Fruit fly (Drosophila melanogaster) whole organism, pupa: ENCODE data around the gene Plap.

Experiments used
- CG10348 ChIP-seq: fragments of 200-800 bp; sonication (Bioruptor generic); IDR thresholded peaks from 2 replicates; pipeline ENCODE4 v1.3.6; 2022; ENCODE audit warnings: missing biosample characterization, missing genetic modification characterization
- CG12605 ChIP-seq: fragments of 200-800 bp; sonication (Bioruptor generic); IDR thresholded peaks from 2 replicates; pipeline ENCODE4 v1.3.6; 2022; ENCODE audit warnings: missing biosample characterization, missing genetic modification characterization
- CG13204 ChIP-seq: fragments of 200-800 bp; sonication (Bioruptor generic); optimal IDR thresholded peaks from 2 replicates; lab custom pipeline; 2018; ENCODE audit warnings: missing biosample characterization, mild to moderate bottlenecking, missing genetic modification characterization, moderate library complexity
- CG14655 ChIP-seq: fragments of 200-800 bp; sonication (Bioruptor generic); optimal IDR thresholded peaks from 3 replicates; lab custom pipeline; 2017; ENCODE audit warnings: mild to moderate bottlenecking, missing biosample characterization, missing genetic modification reagents, missing genetic modification characterization
- CG15710 ChIP-seq: fragments of 200-800 bp; sonication (Bioruptor generic); optimal IDR thresholded peaks from 2 replicates; lab custom pipeline; 2018; ENCODE audit warnings: missing biosample characterization, mild to moderate bottlenecking, missing genetic modification characterization, moderate library complexity
- CG17806 ChIP-seq: fragments of 200-800 bp; sonication (Bioruptor generic); optimal IDR thresholded peaks from 2 replicates; lab custom pipeline; 2018; ENCODE audit warnings: missing biosample characterization, mild to moderate bottlenecking, missing genetic modification characterization, moderate library complexity
- CG32121 ChIP-seq: fragments of 200-800 bp; sonication (Bioruptor generic); IDR thresholded peaks from 2 replicates; pipeline ENCODE4 v1.3.6; 2022; ENCODE audit warnings: missing biosample characterization, missing genetic modification characterization
- CG34367 ChIP-seq: fragments of 200-800 bp; sonication (Bioruptor generic); optimal IDR thresholded peaks from 2 replicates; lab custom pipeline; 2018; ENCODE audit warnings: missing biosample characterization, mild to moderate bottlenecking, missing genetic modification characterization
- CG4496 ChIP-seq: fragments of 200-800 bp; sonication (Bioruptor generic); IDR thresholded peaks from 3 replicates; pipeline ENCODE4 v1.3.6; 2022; ENCODE audit warnings: missing biosample characterization, missing genetic modification characterization
- CG8159 ChIP-seq: fragments of 200-800 bp; sonication (Bioruptor generic); optimal IDR thresholded peaks from 3 replicates; lab custom pipeline; 2018; ENCODE audit warnings: missing biosample characterization, mild to moderate bottlenecking, missing genetic modification characterization, moderate library complexity
- CG8301 ChIP-seq: fragments of 200-800 bp; sonication (Bioruptor generic); optimal IDR thresholded peaks from 2 replicates; lab custom pipeline; 2018; ENCODE audit warnings: missing biosample characterization, mild to moderate bottlenecking, missing genetic modification characterization
- CG9948 ChIP-seq: fragments of 200-800 bp; sonication (Bioruptor generic); optimal IDR thresholded peaks from 2 replicates; lab custom pipeline; 2018; ENCODE audit warnings: missing biosample characterization, mild to moderate bottlenecking, missing genetic modification characterization, moderate library complexity
- D1 ChIP-seq: fragments of 200-800 bp; sonication (Bioruptor generic); optimal IDR thresholded peaks from 2 replicates; lab custom pipeline; 2018; ENCODE audit warnings: missing biosample characterization, mild to moderate bottlenecking, missing genetic modification characterization, moderate library complexity
- EcR ChIP-seq: fragments of 200-800 bp; sonication (Bioruptor generic); optimal IDR thresholded peaks from 3 replicates; lab custom pipeline; 2019; ENCODE audit warnings: missing biosample characterization, missing genetic modification characterization, mild to moderate bottlenecking, moderate library complexity, missing genetic modification reagents
- Ets98B ChIP-seq: fragments of 200-800 bp; sonication (Bioruptor generic); IDR thresholded peaks from 2 replicates; pipeline ENCODE4 v1.3.6; 2022; ENCODE audit warnings: missing biosample characterization, missing genetic modification characterization
- Pif1A ChIP-seq: fragments of 200-800 bp; sonication (Bioruptor generic); optimal IDR thresholded peaks from 3 replicates; lab custom pipeline; 2016; ENCODE audit warnings: missing biosample characterization, missing genetic modification characterization
- Pif1B ChIP-seq: fragments of 200-800 bp; sonication (Bioruptor generic); optimal IDR thresholded peaks from 3 replicates; lab custom pipeline; 2016; ENCODE audit warnings: missing biosample characterization, missing genetic modification characterization
- Snoo ChIP-seq: fragments of 200-800 bp; sonication (Bioruptor generic); optimal IDR thresholded peaks from 3 replicates; lab custom pipeline; 2017; ENCODE audit warnings: missing biosample characterization, mild to moderate bottlenecking, missing genetic modification characterization, inconsistent platforms
- fd96Ca ChIP-seq: fragments of 200-800 bp; sonication (Bioruptor generic); IDR thresholded peaks from 3 replicates; pipeline ENCODE4 v1.3.6; 2022; ENCODE audit warnings: missing biosample characterization, missing genetic modification characterization
- gl ChIP-seq: fragments of 200-800 bp; sonication (Bioruptor generic); optimal IDR thresholded peaks from 2 replicates; lab custom pipeline; 2018; ENCODE audit warnings: missing biosample characterization, mild to moderate bottlenecking, missing genetic modification characterization
- rn ChIP-seq: fragments of 200-800 bp; sonication (Bioruptor generic); IDR thresholded peaks from 2 replicates; pipeline ENCODE4 v1.3.6; 2022; ENCODE audit warnings: missing biosample characterization, missing genetic modification characterization

The Plap gene

dm6 chr2L:1199912-1200721, 30.0 kb upstream of the Plap start, which contains the start of the genes CG43349 and CG5011:
TSS of gene CG43349 (plus strand) at chr2L:1200205.
TSS of gene CG5011 (plus strand) at chr2L:1200671.
- TF ChIP-seq EcR (GFP tag; lab: Kevin White, UChicago) (no peak), CG17806 (no peak), CG15710 (tag; lab: Kevin White, UChicago) (no peak), fd96Ca (no peak), CG12605 (GFP tag; lab: Robert Waterston, UW) (no peak), rn (GFP tag; lab: Robert Waterston, UW) (no peak), CG8301 (tag; lab: Kevin White, UChicago) (no peak), Pif1A (GFP tag; lab: Kevin White, UChicago) (no peak), CG10348 (no peak), CG8159 (no peak), Ets98B (GFP tag; lab: Robert Waterston, UW) (no peak), CG14655 (GFP tag; lab: Kevin White, UChicago) (no peak), CG34367 (no peak), CG9948 (no peak), CG13204 (GFP tag; lab: Kevin White, UChicago) (no peak), gl (tag; lab: Kevin White, UChicago) (no peak), CG32121 (GFP tag; lab: Robert Waterston, UW) (no peak), D1 (tag; lab: Kevin White, UChicago) (no peak), Pif1B (GFP tag; lab: Kevin White, UChicago) (no peak), Snoo (tag; lab: Kevin White, UChicago) (no peak)

DNA sequence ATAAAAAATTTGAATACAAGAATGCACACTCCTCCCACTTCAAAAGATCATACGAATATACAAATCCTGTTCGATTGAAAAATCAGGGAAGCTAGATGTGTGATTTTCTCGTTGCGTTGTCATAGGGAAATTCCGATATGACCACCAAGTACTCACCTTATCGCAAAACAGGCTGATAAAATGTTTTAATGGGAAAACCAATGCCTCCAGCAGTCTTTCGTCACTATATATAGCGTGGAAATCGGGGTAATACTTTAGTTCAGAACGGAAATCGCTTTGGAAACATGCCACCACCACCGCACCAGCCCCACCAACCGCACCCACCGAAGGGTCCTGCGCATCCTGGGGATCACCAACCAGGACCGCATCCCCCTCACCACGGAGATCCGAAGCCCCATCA, 29.0 kb upstream of the Plap start, which contains the start of the genes CG5139 and CG43348:
Gene CG5139 (minus strand): TSS at position 101 of the 400 bp plus-strand sequence.
Gene CG43348 (plus strand): TSS at position 247 of the 400 bp plus-strand sequence.
- no peak for TF ChIP-seq Snoo (tag; lab: Kevin White, UChicago)
- TF ChIP-seq gl (tag; lab: Kevin White, UChicago): no peak
- TF ChIP-seq CG32121 (GFP tag; lab: Robert Waterston, UW): no peak
- no peak for TF ChIP-seq rn (GFP tag; lab: Robert Waterston, UW)
- no peak for TF ChIP-seq CG8301 (tag; lab: Kevin White, UChicago)
- no peak for TF ChIP-seq Pif1A (GFP tag; lab: Kevin White, UChicago)
- TF ChIP-seq CG13204 (GFP tag; lab: Kevin White, UChicago): no peak
- no peak for TF ChIP-seq CG4496 (GFP tag; lab: Robert Waterston, UW)
- no peak for TF ChIP-seq CG34367
- TF ChIP-seq CG15710 (tag; lab: Kevin White, UChicago): no peak
- TF ChIP-seq CG17806: no peak
- no peak for TF ChIP-seq CG12605 (GFP tag; lab: Robert Waterston, UW)
- no peak for TF ChIP-seq D1 (tag; lab: Kevin White, UChicago)
- no peak for TF ChIP-seq Pif1B (GFP tag; lab: Kevin White, UChicago)
- TF ChIP-seq fd96Ca: no peak
- TF ChIP-seq CG9948: no peak
- TF ChIP-seq Ets98B (GFP tag; lab: Robert Waterston, UW): no peak
- no peak for TF ChIP-seq CG8159
- no peak for TF ChIP-seq CG14655 (GFP tag; lab: Kevin White, UChicago)
- TF ChIP-seq CG10348: no peak
- TF ChIP-seq, all 21 proteins: peak for 0

- TF ChIP-seq Pif1B (GFP tag; lab: Kevin White, UChicago) (no peak), D1 (tag; lab: Kevin White, UChicago) (no peak), Pif1A (GFP tag; lab: Kevin White, UChicago) (no peak), Ets98B (GFP tag; lab: Robert Waterston, UW) (peak; percentile 91), CG17806 (peak; percentile 83), CG4496 (GFP tag; lab: Robert Waterston, UW) (peak; percentile 92), fd96Ca (peak; percentile 60; the same call in 1 of the 3 replicates), CG8301 (tag; lab: Kevin White, UChicago) (peak; percentile 84), CG12605 (GFP tag; lab: Robert Waterston, UW) (peak; percentile 84), CG8159 (peak; percentile 83), CG13204 (GFP tag; lab: Kevin White, UChicago) (no peak), CG14655 (GFP tag; lab: Kevin White, UChicago) (no peak), CG15710 (tag; lab: Kevin White, UChicago) (peak; percentile 74), CG32121 (GFP tag; lab: Robert Waterston, UW) (peak; percentile 87), CG34367 (peak; percentile 57), EcR (GFP tag; lab: Kevin White, UChicago) (peak; percentile 72), gl (tag; lab: Kevin White, UChicago) (peak; percentile 32), CG9948 (peak; percentile 73), CG10348 (no peak), Snoo (tag; lab: Kevin White, UChicago) (peak; percentile 64), rn (GFP tag; lab: Robert Waterston, UW) (no peak)
These were observed 15.7 kb upstream of the Plap start, which contains the start of gene CG5001 for dm6 chr2L:1185642-1186497. TSS of gene CG5001 (plus strand) at chr2L:1185757.

DNA sequence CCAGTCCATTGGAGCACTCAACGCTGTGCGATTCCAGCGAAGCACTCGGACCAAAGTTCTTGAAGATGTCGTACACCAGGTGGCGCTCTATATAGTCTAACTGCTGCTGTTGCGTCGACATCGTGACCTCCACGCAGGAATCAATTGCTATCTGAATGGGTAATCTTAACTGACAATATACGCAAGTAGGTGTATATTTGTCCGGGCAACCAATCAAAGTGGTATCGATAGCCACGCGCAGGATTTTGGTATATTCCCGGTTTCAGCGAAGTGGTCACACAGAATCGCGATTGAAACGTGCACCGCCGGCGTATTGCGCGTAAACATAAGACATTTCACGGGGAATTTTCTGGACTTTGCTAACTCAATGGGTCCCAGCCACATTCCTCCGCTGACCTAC, 13.6 kb upstream of the Plap start, which contains the start of the genes CG5126 and Tgt:
Gene CG5126 (minus strand): TSS at position 222 of the 400 bp plus-strand sequence.
Gene Tgt (plus strand): TSS at position 267 of the 400 bp plus-strand sequence.
- TF ChIP-seq CG10348 (no peak), fd96Ca (no peak), D1 (tag; lab: Kevin White, UChicago) (no peak), EcR (GFP tag; lab: Kevin White, UChicago) (peak; percentile 37), CG32121 (GFP tag; lab: Robert Waterston, UW) (0 out of 2 replicates have a peak, but pooled peaks have one; percentile 12), Snoo (tag; lab: Kevin White, UChicago) (no peak)
